Worm (Caenorhabditis elegans): Measurements from ENCODE around the gene ubc-19.

Gene ubc-19

ce11 chrV:18689681-18690080, at the start of gene ubc-19, which contains the start of gene Y69H2.7:
TSS of gene ubc-19 (minus strand) at chrV:18689762.
TSS of gene Y69H2.7 (plus strand) at chrV:18689989.
- TF ChIP-seq nhr-28 (tag; optimal IDR thresholded peaks at IDR 0.05) = no peak
- TF ChIP-seq nhr-77 (tag; optimal IDR thresholded peaks at IDR 0.05) = no peak
- no peak for TF ChIP-seq pqm-1 (tag; optimal IDR thresholded peaks at IDR 0.05)
- TF ChIP-seq fkh-10 (GFP tag; optimal IDR thresholded peaks at IDR 0.05) = no peak
- TF ChIP-seq ceh-9 (tag; optimal IDR thresholded peaks at IDR 0.05) = no peak
- no peak for TF ChIP-seq daf-12 (tag; optimal IDR thresholded peaks at IDR 0.05)
- peak; percentile 70 for TF ChIP-seq hmg-11 (tag; optimal IDR thresholded peaks at IDR 0.05)
- TF ChIP-seq egl-5 (tag; optimal IDR thresholded peaks at IDR 0.05) = no peak
- peak; percentile 41 for TF ChIP-seq snpc-4 (tag; optimal IDR thresholded peaks at IDR 0.05)
- no peak for TF ChIP-seq nhr-11 (tag; optimal IDR thresholded peaks at IDR 0.05)
- TF ChIP-seq fos-1 (tag; optimal IDR thresholded peaks at IDR 0.05) = no peak
- peak; percentile 24 for TF ChIP-seq pha-4 (tag; optimal IDR thresholded peaks at IDR 0.05)

- no peak for TF ChIP-seq ztf-4 (tag; optimal IDR thresholded peaks at IDR 0.05)
- no peak for TF ChIP-seq zag-1 (tag; optimal IDR thresholded peaks at IDR 0.05)
- no peak for TF ChIP-seq unc-39 (tag; optimal IDR thresholded peaks at IDR 0.05)
- no peak for TF ChIP-seq ceh-16 (tag; optimal IDR thresholded peaks at IDR 0.05)
- TF ChIP-seq nhr-25 (tag; optimal IDR thresholded peaks at IDR 0.05) = no peak
- TF ChIP-seq nfya-1 (tag; optimal IDR thresholded peaks at IDR 0.05; ENCODE audit: insufficient read depth) = no peak
- TF ChIP-seq ceh-9 (tag; optimal IDR thresholded peaks at IDR 0.05) = no peak
- no peak for TF ChIP-seq nhr-237 (tag; optimal IDR thresholded peaks at IDR 0.05)
- no peak for TF ChIP-seq R02D3.7 (tag; optimal IDR thresholded peaks at IDR 0.05)
- TF ChIP-seq egl-5 (tag; optimal IDR thresholded peaks at IDR 0.05) = no peak
- no peak for TF ChIP-seq hmg-11 (tag; optimal IDR thresholded peaks at IDR 0.05)
- TF ChIP-seq sea-2 (GFP tag; optimal IDR thresholded peaks at IDR 0.05) = no peak
- no peak for TF ChIP-seq nhr-12 (tag; optimal IDR thresholded peaks at IDR 0.05)
- TF ChIP-seq elt-1 (tag; optimal IDR thresholded peaks at IDR 0.05) = no peak
Observed at ce11 chrV:18737646-18738045, 48.1 kb upstream of the ubc-19 start.

ce11 chrV:18734381-18734780, 44.8 kb upstream of the ubc-19 start, which contains the start of gene scl-20:
TSS of gene scl-20 (minus strand) at chrV:18734481.
- no peak for TF ChIP-seq R02D3.7 (tag; optimal IDR thresholded peaks at IDR 0.05)
- TF ChIP-seq lin-39 (tag; optimal IDR thresholded peaks at IDR 0.05) = no peak
- no peak for TF ChIP-seq ceh-9 (tag; optimal IDR thresholded peaks at IDR 0.05)
- TF ChIP-seq elt-2 (tag; optimal IDR thresholded peaks at IDR 0.05) = no peak
- no peak for TF ChIP-seq ceh-82 (tag; optimal IDR thresholded peaks at IDR 0.05)
- TF ChIP-seq nhr-25 (tag; optimal IDR thresholded peaks at IDR 0.05) = no peak
- TF ChIP-seq egl-5 (tag; optimal IDR thresholded peaks at IDR 0.05) = no peak
- TF ChIP-seq skn-1 (tag; optimal IDR thresholded peaks at IDR 0.05) = no peak
- TF ChIP-seq mdl-1 (tag; optimal IDR thresholded peaks at IDR 0.05) = no peak
- no peak for TF ChIP-seq hmg-11 (tag; optimal IDR thresholded peaks at IDR 0.05)
- TF ChIP-seq nhr-28 (tag; optimal IDR thresholded peaks at IDR 0.05) = no peak
- no peak for TF ChIP-seq ama-1 (optimal IDR thresholded peaks at IDR 0.05)
- no peak for TF ChIP-seq unc-39 (tag; optimal IDR thresholded peaks at IDR 0.05)
- TF ChIP-seq eor-1 (tag; optimal IDR thresholded peaks at IDR 0.05) = no peak
- no peak for TF ChIP-seq unc-62 (GFP tag; optimal IDR thresholded peaks at IDR 0.05)
- TF ChIP-seq nhr-43 (tag; optimal IDR thresholded peaks at IDR 0.05; ENCODE audit: poor library complexity, severe bottlenecking) = no peak
- TF ChIP-seq snpc-4 (tag; optimal IDR thresholded peaks at IDR 0.05) = no peak

- TF ChIP-seq sea-2 (GFP tag; optimal IDR thresholded peaks at IDR 0.05) = no peak
- no peak for TF ChIP-seq hmg-11 (tag; optimal IDR thresholded peaks at IDR 0.05)
- TF ChIP-seq ceh-16 (tag; optimal IDR thresholded peaks at IDR 0.05) = no peak
- no peak for TF ChIP-seq mml-1 (tag; optimal IDR thresholded peaks at IDR 0.05)
- no peak for TF ChIP-seq nhr-23 (tag; optimal IDR thresholded peaks at IDR 0.05)
- TF ChIP-seq nhr-28 (tag; optimal IDR thresholded peaks at IDR 0.05) = no peak
Observed at ce11 chrV:18733942-18734341, 44.4 kb upstream of the ubc-19 start.

DNA sequence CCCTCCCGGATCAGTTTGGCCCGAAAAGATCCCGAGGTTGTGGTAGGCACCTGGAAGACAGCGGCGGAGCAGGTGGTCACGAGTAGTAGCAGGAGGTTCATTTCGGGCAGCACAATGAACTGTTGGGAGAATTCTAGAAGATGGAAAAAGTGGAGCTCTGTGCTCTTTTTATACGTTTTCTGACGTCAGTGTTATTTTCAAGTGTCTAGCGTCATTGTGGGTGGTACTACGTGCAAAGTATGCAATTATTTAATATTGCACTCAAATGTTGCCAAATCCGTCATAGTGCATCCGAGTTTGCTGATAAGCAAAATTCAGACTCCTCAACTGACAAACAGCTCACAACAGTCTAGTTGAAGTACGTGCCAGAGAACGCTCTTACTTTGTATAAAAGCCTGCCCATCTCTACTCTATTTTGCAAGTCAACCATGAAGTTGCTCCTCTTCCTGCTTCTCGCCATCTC, 42.0 kb upstream of the ubc-19 start, which contains the start of the genes asp-18 and scl-19:
Gene asp-18, minus strand, starts transcription at position 101 of the 463 bp plus-strand sequence.
Gene scl-19, plus strand, starts transcription at position 413 of the 463 bp plus-strand sequence.
- TF ChIP-seq ztf-11 (tag; optimal IDR thresholded peaks at IDR 0.05) = no peak
- no peak for TF ChIP-seq hmg-11 (tag; optimal IDR thresholded peaks at IDR 0.05)
- no peak for TF ChIP-seq lsy-12 (tag; optimal IDR thresholded peaks at IDR 0.05)
- no peak for TF ChIP-seq nhr-76 (tag; optimal IDR thresholded peaks at IDR 0.05)
- no peak for TF ChIP-seq mml-1 (tag; optimal IDR thresholded peaks at IDR 0.05)
